Fruit fly (Drosophila melanogaster) whole organism, embryonic: ENCODE results near the gene CG33299.
A peak's percentile ranks its signal among the peaks of the same experiment; 100 is the strongest.

Source experiments
- Atf6 ChIP-seq: fragments of 200-800 bp; sonication (Bioruptor generic); IDR thresholded peaks from 2 replicates; pipeline ENCODE4 v1.3.6; 2022; ENCODE audit warnings: missing biosample characterization, missing genetic modification characterization
- Awh ChIP-seq: fragments of 200-800 bp; sonication (Bioruptor generic); IDR thresholded peaks from 2 replicates; pipeline ENCODE4, ENCODE4 v1.3.6; 2022; ENCODE audit warnings: missing biosample characterization, missing genetic modification characterization
- Blimp-1 ChIP-seq: fragments of 200-800 bp; sonication (Bioruptor generic); optimal IDR thresholded peaks from 3 replicates; lab custom pipeline; 2018; ENCODE audit warnings: missing biosample characterization, missing genetic modification characterization, mild to moderate bottlenecking, moderate library complexity, missing genetic modification reagents
- CG10209 ChIP-seq: fragments of 200-800 bp; sonication (Bioruptor generic); optimal IDR thresholded peaks from 3 replicates; lab custom pipeline; 2017; ENCODE audit warnings: missing biosample characterization, mild to moderate bottlenecking, missing genetic modification characterization, missing genetic modification reagents
- CG10979 ChIP-seq: fragments of 200-800 bp; sonication (Bioruptor generic); optimal IDR thresholded peaks from 2 replicates; lab custom pipeline; 2018; ENCODE audit warnings: missing biosample characterization, mild to moderate bottlenecking, missing genetic modification characterization, moderate library complexity
- CG11247 ChIP-seq: fragments of 200-800 bp; sonication (Bioruptor generic); IDR thresholded peaks from 2 replicates; pipeline ENCODE4 v1.3.6; 2022; ENCODE audit warnings: missing biosample characterization, missing genetic modification characterization
- CG11560 ChIP-seq: fragments of 200-800 bp; sonication (Bioruptor generic); IDR thresholded peaks from 3 replicates; pipeline ENCODE4 v1.3.6; 2022; ENCODE audit warnings: missing biosample characterization, missing genetic modification characterization
- CG12104 ChIP-seq: fragments of 200-800 bp; sonication (Bioruptor generic); optimal IDR thresholded peaks from 3 replicates; lab custom pipeline; 2016; ENCODE audit warnings: missing biosample characterization, missing genetic modification characterization
- CG12769 ChIP-seq: fragments of 200-800 bp; sonication (Bioruptor generic); optimal IDR thresholded peaks from 2 replicates; lab custom pipeline; 2019; ENCODE audit warnings: missing biosample characterization, mild to moderate bottlenecking, missing genetic modification characterization, moderate library complexity
- CG18764 ChIP-seq: fragments of 200-800 bp; sonication (Bioruptor generic); optimal IDR thresholded peaks from 3 replicates; lab custom pipeline; 2016; ENCODE audit warnings: missing biosample characterization, missing genetic modification characterization
- CG2120 ChIP-seq: fragments of 200-800 bp; sonication (Bioruptor generic); optimal IDR thresholded peaks from 3 replicates; lab custom pipeline; 2016; ENCODE audit warnings: missing biosample characterization, missing genetic modification characterization
- CG33213 ChIP-seq: fragments of 200-800 bp; sonication (Bioruptor generic); optimal IDR thresholded peaks from 3 replicates; lab custom pipeline; 2016; ENCODE audit warnings: missing biosample characterization, missing genetic modification characterization
- CG4282 ChIP-seq: fragments of 200-800 bp; sonication (Bioruptor generic); optimal IDR thresholded peaks from 2 replicates; lab custom pipeline; 2016; ENCODE audit warnings: missing biosample characterization, missing genetic modification characterization
- CG7271 ChIP-seq: fragments of 200-800 bp; sonication (Bioruptor generic); optimal IDR thresholded peaks from 2 replicates; lab custom pipeline; 2018; ENCODE audit warnings: missing biosample characterization, mild to moderate bottlenecking, missing genetic modification characterization, moderate library complexity
- CG8290 ChIP-seq, 3 experiments: fragments of 200-800 bp; sonication (Bioruptor generic); optimal IDR thresholded peaks; 2 replicates each; lab custom pipeline; 2016 to 2019; ENCODE audit warnings: missing biosample characterization in 3 of 3, missing genetic modification characterization in 3 of 3, mild to moderate bottlenecking in 2 of 3, moderate library complexity in 1 of 3
- CG9215 ChIP-seq: fragments of 200-800 bp; sonication (Bioruptor generic); IDR thresholded peaks from 2 replicates; pipeline ENCODE4 v1.3.6; 2022; ENCODE audit warnings: missing biosample characterization, missing genetic modification characterization
- D19B ChIP-seq: fragments of 200-800 bp; sonication (Bioruptor generic); optimal IDR thresholded peaks from 2 replicates; lab custom pipeline; 2017; ENCODE audit warnings: missing biosample characterization, mild to moderate bottlenecking, missing genetic modification characterization
- Deaf1 ChIP-seq: fragments of 200-800 bp; optimal IDR thresholded peaks from 3 replicates; lab custom pipeline; 2019; ENCODE audit warnings: missing biosample characterization, mild to moderate bottlenecking, missing genetic modification characterization, moderate library complexity
- Doc2 ChIP-seq: fragments of 200-800 bp; sonication (Bioruptor generic); IDR thresholded peaks from 2 replicates; pipeline ENCODE4 v1.3.6; 2022; ENCODE audit warnings: missing biosample characterization, missing genetic modification characterization
- Drgx ChIP-seq: fragments of 200-800 bp; sonication (Bioruptor generic); IDR thresholded peaks from 2 replicates; pipeline ENCODE4 v1.3.6; 2022; ENCODE audit warnings: missing biosample characterization, missing genetic modification characterization
- E2f1 ChIP-seq: fragments of 200-800 bp; sonication (Bioruptor generic); IDR thresholded peaks from 2 replicates; pipeline ENCODE4 v1.3.6; 2022; ENCODE audit warnings: missing biosample characterization, missing genetic modification characterization
- E2f2 ChIP-seq: fragments of 200-800 bp; sonication (Bioruptor generic); IDR thresholded peaks from 2 replicates; pipeline ENCODE4 v1.3.6; 2022; ENCODE audit warnings: missing biosample characterization, missing genetic modification characterization
- ERR ChIP-seq: fragments of 200-800 bp; sonication (Bioruptor generic); optimal IDR thresholded peaks from 2 replicates; lab custom pipeline; 2016; ENCODE audit warnings: missing biosample characterization, missing genetic modification characterization
- Eip74EF ChIP-seq, 2 experiments: fragments of 200-800 bp in 1 of 2; fragments of >200 bp in 1 of 2; sonication (Bioruptor generic) in 1 of 2; optimal IDR thresholded peaks; 2 replicates each; lab custom pipeline; 2017 to 2019; ENCODE audit warnings: missing biosample characterization in 2 of 2, missing genetic modification characterization in 2 of 2, mild to moderate bottlenecking in 1 of 2, moderate library complexity in 1 of 2
- H15 ChIP-seq: fragments of 200-800 bp; sonication (Bioruptor generic); IDR thresholded peaks from 3 replicates; pipeline ENCODE4 v1.3.6; 2022; ENCODE audit warnings: missing biosample characterization, missing genetic modification characterization
- Hmr ChIP-seq: fragments of 200-800 bp; sonication (Bioruptor generic); optimal IDR thresholded peaks from 3 replicates; lab custom pipeline; 2017; ENCODE audit warnings: mild to moderate bottlenecking, missing biosample characterization, missing genetic modification reagents, missing genetic modification characterization
- Hr39 ChIP-seq: fragments of >200 bp; optimal IDR thresholded peaks from 2 replicates; lab custom pipeline; 2017
- Hr78 ChIP-seq, 2 experiments: fragments of 200-800 bp in 1 of 2; fragments of >200 bp in 1 of 2; sonication (Bioruptor generic) in 1 of 2; optimal IDR thresholded peaks; 2 replicates each; lab custom pipeline; 2017 to 2019; ENCODE audit warnings: missing biosample characterization in 2 of 2, missing genetic modification characterization in 2 of 2, mild to moderate bottlenecking in 1 of 2, moderate library complexity in 1 of 2
- Mad ChIP-seq: fragments of 200-800 bp; sonication (Bioruptor generic); optimal IDR thresholded peaks from 2 replicates; lab custom pipeline; 2016; ENCODE audit warnings: missing biosample characterization, missing genetic modification characterization
- Myb ChIP-seq: fragments of 200-800 bp; sonication (Bioruptor generic); optimal IDR thresholded peaks from 2 replicates; lab custom pipeline; 2016; ENCODE audit warnings: missing biosample characterization, missing genetic modification characterization
- NC2β ChIP-seq: fragments of 200-800 bp; sonication (Bioruptor generic); optimal IDR thresholded peaks from 2 replicates; lab custom pipeline; 2016; ENCODE audit warnings: missing biosample characterization, missing genetic modification characterization
- Ravus ChIP-seq: fragments of 200-800 bp; sonication (Bioruptor generic); IDR thresholded peaks from 2 replicates; pipeline ENCODE4 v1.3.6; 2022; ENCODE audit warnings: missing biosample characterization, missing genetic modification characterization
- Rx ChIP-seq: fragments of 200-800 bp; sonication (Bioruptor generic); IDR thresholded peaks from 2 replicates; pipeline ENCODE4 v1.3.6; 2022; ENCODE audit warnings: missing biosample characterization, missing genetic modification characterization
- Sin3A ChIP-seq: fragments of >200 bp; optimal IDR thresholded peaks from 2 replicates; lab custom pipeline; 2018
- Taf1 ChIP-seq: fragments of 200-800 bp; sonication (Bioruptor generic); IDR thresholded peaks from 2 replicates; pipeline ENCODE4 v1.3.6; 2022; ENCODE audit warnings: missing biosample characterization, missing genetic modification characterization
- ara ChIP-seq: fragments of 200-800 bp; sonication (Bioruptor generic); IDR thresholded peaks from 2 replicates; pipeline ENCODE4 v1.3.6; 2022; ENCODE audit warnings: missing biosample characterization, missing genetic modification characterization
- bbx ChIP-seq: fragments of 200-800 bp; sonication (Bioruptor generic); IDR thresholded peaks from 2 replicates; pipeline ENCODE4 v1.3.6; 2022; ENCODE audit warnings: missing biosample characterization, missing genetic modification characterization; ENCODE audit not compliant: partially characterized antibody
- chm ChIP-seq: fragments of 200-800 bp; sonication (Bioruptor generic); IDR thresholded peaks from 2 replicates; pipeline ENCODE4 v1.3.6; 2022; ENCODE audit warnings: missing biosample characterization, missing genetic modification characterization
- ci ChIP-seq: fragments of 200-800 bp; sonication (Bioruptor generic); IDR thresholded peaks from 3 replicates; pipeline ENCODE4 v1.3.6; 2022; ENCODE audit warnings: missing biosample characterization, missing genetic modification characterization
- dpn ChIP-seq, 2 experiments: fragments of 200-800 bp; sonication (Bioruptor generic); optimal IDR thresholded peaks; 3 replicates each; lab custom pipeline; 2016; ENCODE audit warnings: missing biosample characterization in 2 of 2, missing genetic modification characterization in 2 of 2
- ems ChIP-seq: fragments of 200-800 bp; sonication (Bioruptor generic); optimal IDR thresholded peaks from 3 replicates; lab custom pipeline; 2016; ENCODE audit warnings: missing biosample characterization, missing genetic modification characterization
- nmo ChIP-seq: fragments of 200-800 bp; sonication (Bioruptor generic); optimal IDR thresholded peaks from 2 replicates; lab custom pipeline; 2018; ENCODE audit warnings: missing biosample characterization, mild to moderate bottlenecking, missing genetic modification characterization, moderate library complexity
- pros ChIP-seq: fragments of 200-800 bp; sonication (Bioruptor generic); optimal IDR thresholded peaks from 3 replicates; lab custom pipeline; 2019; ENCODE audit warnings: missing biosample characterization, mild to moderate bottlenecking, missing genetic modification characterization, moderate library complexity
- scrt ChIP-seq: fragments of 200-800 bp; sonication (Bioruptor generic); optimal IDR thresholded peaks from 2 replicates; lab custom pipeline; 2018; ENCODE audit warnings: missing biosample characterization, mild to moderate bottlenecking, missing genetic modification characterization, moderate library complexity
- sd ChIP-seq: fragments of 200-800 bp; sonication (Bioruptor generic); optimal IDR thresholded peaks from 3 replicates; lab custom pipeline; 2018; ENCODE audit warnings: missing biosample characterization, mild to moderate bottlenecking, missing genetic modification characterization, moderate library complexity
- sima ChIP-seq: fragments of 200-800 bp; sonication (Bioruptor generic); optimal IDR thresholded peaks from 2 replicates; lab custom pipeline; 2016; ENCODE audit warnings: missing biosample characterization, missing genetic modification characterization
- sna ChIP-seq: fragments of 200-800 bp; sonication (Bioruptor generic); IDR thresholded peaks from 2 replicates; pipeline ENCODE4 v1.3.6; 2022; ENCODE audit warnings: missing biosample characterization, missing genetic modification characterization; ENCODE audit not compliant: partially characterized antibody
- sqz ChIP-seq: fragments of 200-800 bp; sonication (Bioruptor generic); optimal IDR thresholded peaks from 3 replicates; lab custom pipeline; 2018; ENCODE audit warnings: missing biosample characterization, mild to moderate bottlenecking, missing genetic modification characterization

Gene CG33299

dm6 chr2L:9692364-9693348 lies 36.3 kb downstream of the CG33299 start (continued):
- TF ChIP-seq bbx (GFP tag; lab: Robert Waterston, UW) (no peak), CG9215 (GFP tag; lab: Robert Waterston, UW) (no peak; the same call in none of the 2 replicates), Sin3A (lab: Kevin White, UChicago) (no peak), CG12104 (GFP tag; lab: Kevin White, UChicago) (peak; percentile 30), ci (GFP tag; lab: Robert Waterston, UW) (peak; percentile 69), Awh (peak; percentile 62), dpn (GFP tag; optimal IDR thresholded peaks at IDR 0.05; lab: Kevin White, UChicago) (peak; percentile 48 to 59), chm (peak; percentile 75; the same call in 1 of the 2 replicates), Taf1 (GFP tag; lab: Robert Waterston, UW) (peak; percentile 57), CG33213 (GFP tag; lab: Kevin White, UChicago) (no peak), CG7271 (tag; lab: Kevin White, UChicago) (no peak), Atf6 (GFP tag; lab: Robert Waterston, UW) (peak; percentile 91), Drgx (GFP tag; lab: Robert Waterston, UW) (peak; percentile 92), CG2120 (peak; percentile 84), Hr39 (no peak), Hmr (peak; percentile 81), CG10209 (GFP tag; lab: Kevin White, UChicago) (peak; percentile 45), ems (GFP tag; lab: Kevin White, UChicago) (peak; percentile 7), sd (tag; lab: Kevin White, UChicago) (peak; percentile 29), nmo (GFP tag; lab: Kevin White, UChicago) (peak; percentile 29), CG8290 (GFP tag; optimal IDR thresholded peaks at IDR 0.05; lab: Kevin White, UChicago) (no peak), CG8290 (tag; optimal IDR thresholded peaks at IDR 0.05; lab: Kevin White, UChicago) (peak in 1 of 2 experiments; percentile 23), Mad (GFP tag; lab: Kevin White, UChicago) (no peak), Hr78 (GFP tag; optimal IDR thresholded peaks at IDR 0.05; lab: Kevin White, UChicago) (no peak), CG18764 (GFP tag; lab: Kevin White, UChicago) (peak; percentile 38), D19B (GFP tag; lab: Kevin White, UChicago) (peak; percentile 35), Myb (GFP tag; lab: Kevin White, UChicago) (no peak), Eip74EF (GFP tag; optimal IDR thresholded peaks at IDR 0.05; lab: Kevin White, UChicago) (no peak), sima (GFP tag; lab: Kevin White, UChicago) (no peak), Rx (GFP tag; lab: Robert Waterston, UW) (0 out of 2 replicates have a peak, but pooled peaks have one; percentile 43), sqz (no peak), Doc2 (GFP tag; lab: Robert Waterston, UW) (no peak), CG11247 (GFP tag; lab: Robert Waterston, UW) (peak; percentile 68), CG4282 (GFP tag; lab: Kevin White, UChicago) (no peak), CG12769 (tag; lab: Kevin White, UChicago) (peak; percentile 51), ara (GFP tag; lab: Robert Waterston, UW) (no peak), Deaf1 (tag; lab: Kevin White, UChicago) (peak; percentile 38), H15 (peak; percentile 72; the same call in 2 of the 3 replicates), Blimp-1 (GFP tag; lab: Kevin White, UChicago) (peak; percentile 53), sna (GFP tag; lab: Robert Waterston, UW) (no peak), NC2β (GFP tag; lab: Kevin White, UChicago) (no peak), E2f1 (GFP tag; lab: Robert Waterston, UW) (peak; percentile 86), CG11560 (tag; lab: Robert Waterston, UW) (peak; percentile 67), ERR (no peak), CG10979 (tag; lab: Kevin White, UChicago) (peak; percentile 10), Ravus (GFP tag; lab: Robert Waterston, UW) (peak; percentile 50), E2f2 (GFP tag; lab: Robert Waterston, UW) (peak; percentile 50; the same call in 1 of the 2 replicates), pros (GFP tag; lab: Kevin White, UChicago) (no peak), scrt (GFP tag; lab: Kevin White, UChicago) (peak; percentile 53)
